Fruit fly (Drosophila melanogaster): ENCODE results near the gene CG7203.

DNA sequence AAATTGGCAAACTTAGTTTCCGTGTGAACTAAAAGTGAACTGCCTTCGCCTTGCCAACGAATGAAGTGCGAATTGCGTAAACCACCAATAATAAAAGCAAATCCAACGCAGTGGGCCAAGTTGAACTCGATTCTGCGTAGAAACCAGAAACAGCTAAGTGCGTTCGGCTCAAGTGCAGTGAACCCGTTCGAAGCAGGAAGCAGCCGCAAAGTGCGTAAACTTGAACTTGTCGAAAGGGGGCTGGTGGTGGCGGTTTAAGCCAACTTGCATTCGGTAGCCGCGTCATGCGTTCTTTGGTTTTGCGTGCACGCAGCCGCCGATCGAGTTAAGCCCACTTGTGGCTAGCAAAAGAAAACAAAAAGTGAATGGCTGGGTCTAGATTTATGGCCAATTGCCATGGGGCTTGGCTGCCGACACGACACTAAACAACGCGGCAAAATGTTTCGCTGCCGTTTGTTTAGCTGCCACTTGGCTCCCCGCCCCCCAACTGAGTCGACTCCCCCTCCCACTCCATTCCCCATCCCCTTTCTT is 2.3 kb downstream of the CG7203 start:
- TF ChIP-seq CTCF (optimal IDR thresholded peaks at IDR 0.05) (no peak), CG8478 (optimal IDR thresholded peaks at IDR 0.05) (no peak)

Data from S2 (cell line).